Worm (Caenorhabditis elegans) whole organism, late embryonic: Measurements from ENCODE around the gene clec-75.

Experiments
- ceh-22 ChIP-seq: sonication (generic microtip); optimal IDR thresholded peaks from 2 replicates; lab custom pipeline; 2017; ENCODE audit warnings: missing biosample characterization, missing genetic modification characterization
- pag-3 ChIP-seq: sonication (generic microtip); optimal IDR thresholded peaks from 2 replicates; lab custom pipeline; 2016; ENCODE audit warnings: missing compliant biosample characterization, missing genetic modification characterization, borderline replicate concordance
- tbx-2 ChIP-seq: sonication (generic microtip); optimal IDR thresholded peaks from 2 replicates; lab custom pipeline; 2016; ENCODE audit warnings: missing genetic modification characterization, missing compliant biosample characterization

DNA sequence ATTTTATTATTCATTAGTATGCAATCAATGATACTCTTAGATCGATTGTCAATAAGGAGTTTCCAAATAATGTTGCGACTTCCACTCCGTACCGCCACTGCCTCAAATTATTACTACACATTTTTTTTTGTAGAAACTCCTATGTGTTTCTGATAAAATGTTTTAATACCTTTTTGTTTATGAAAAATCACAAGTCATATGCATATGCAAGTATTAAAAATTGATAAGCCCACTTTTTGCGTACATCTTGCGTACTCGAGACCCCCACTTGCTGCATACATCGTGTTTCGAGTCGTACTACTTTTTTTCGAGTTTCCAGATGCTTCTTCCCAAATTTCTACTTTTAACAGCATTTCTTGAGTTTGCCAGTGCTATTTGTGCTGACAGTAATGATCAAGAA is 4.5 kb downstream of the clec-75 start, which contains the start of gene clec-76:
- no peak for TF ChIP-seq pag-3 (tag; lab: Kevin White, UChicago)
- TF ChIP-seq ceh-22 (tag; lab: Kevin White, UChicago): no peak
- TF ChIP-seq tbx-2 (tag; lab: Kevin White, UChicago): no peak
